Worm (Caenorhabditis elegans) whole organism, L3 larva: ENCODE data around the gene gst-18.

Experiments
- R02D3.7 ChIP-seq: fragments of 150-350 bp; optimal IDR thresholded peaks from 2 replicates; lab custom pipeline; 2014; ENCODE audit warnings: missing biosample characterization, missing genetic modification characterization
- ama-1 ChIP-seq: fragments of 150-350 bp; optimal IDR thresholded peaks from 2 replicates; lab custom pipeline; 2018
- ceh-82 ChIP-seq: fragments of 150-350 bp; optimal IDR thresholded peaks from 2 replicates; lab custom pipeline; 2014; ENCODE audit warnings: missing biosample characterization, missing genetic modification characterization
- elt-1 ChIP-seq: fragments of 150-350 bp; optimal IDR thresholded peaks from 2 replicates; lab custom pipeline; 2014; ENCODE audit warnings: missing biosample characterization, missing genetic modification characterization
- eor-1 ChIP-seq, 2 experiments: fragments of 150-350 bp; optimal IDR thresholded peaks; 2 replicates each; lab custom pipeline; 2014 to 2018; ENCODE audit warnings: missing biosample characterization in 2 of 2, missing genetic modification characterization in 2 of 2
- nfya-1 ChIP-seq: sonication (generic microtip); optimal IDR thresholded peaks from 2 replicates; lab custom pipeline; 2017; ENCODE audit warnings: missing genetic modification characterization, mild to moderate bottlenecking, missing compliant biosample characterization, antibody characterized with exemption, moderate library complexity; ENCODE audit not compliant: insufficient read depth
- nhr-28 ChIP-seq: fragments of 150-350 bp; optimal IDR thresholded peaks from 2 replicates; lab custom pipeline; 2014; ENCODE audit warnings: missing biosample characterization, missing genetic modification characterization
- nhr-76 ChIP-seq: fragments of 150-350 bp; sonication (generic microtip); optimal IDR thresholded peaks from 5 replicates; lab custom pipeline; 2014; ENCODE audit warnings: missing biosample characterization, missing genetic modification characterization
- pqm-1 ChIP-seq: fragments of 150-350 bp; optimal IDR thresholded peaks from 2 replicates; lab custom pipeline; 2017; ENCODE audit warnings: missing biosample characterization, missing genetic modification characterization, inconsistent platforms
- unc-39 ChIP-seq: sonication (generic microtip); optimal IDR thresholded peaks from 4 replicates; lab custom pipeline; 2017; ENCODE audit warnings: missing biosample characterization, missing genetic modification characterization
- ztf-4 ChIP-seq: fragments of 150-350 bp; optimal IDR thresholded peaks from 2 replicates; lab custom pipeline; 2014; ENCODE audit warnings: missing biosample characterization, missing genetic modification characterization

- no peak for TF ChIP-seq elt-1 (tag; lab: Kevin White, UChicago)
- no peak for TF ChIP-seq unc-39
- peak; percentile 27 for TF ChIP-seq nfya-1
- TF ChIP-seq ztf-4 (tag; lab: Kevin White, UChicago): no peak
- no peak for TF ChIP-seq eor-1 (tag; optimal IDR thresholded peaks at IDR 0.05; lab: Kevin White, UChicago)
- TF ChIP-seq R02D3.7: no peak
- TF ChIP-seq nhr-76 (tag; lab: Kevin White, UChicago): peak; percentile 9
- no peak for TF ChIP-seq ceh-82 (tag; lab: Kevin White, UChicago)
- TF ChIP-seq pqm-1 (tag; lab: Kevin White, UChicago): peak; percentile 93
- no peak for TF ChIP-seq ama-1 (lab: Kevin White, UChicago)
- TF ChIP-seq nhr-28: no peak
Observed at ce11 chrII:13664993-13665680, 34.5 kb upstream of the gst-18 start.
